Worm (Caenorhabditis elegans): Measurements from ENCODE around the gene F26D11.12.
A peak's percentile ranks its signal among the peaks of the same experiment; 100 is the strongest.

Gene F26D11.12

ce11 chrV:7995878-7996277 is 40.8 kb upstream of the F26D11.12 start, which contains the start of gene Y97E10AR.2:
Y97E10AR.2 (plus strand) TSS chrV:7996178.
- TF ChIP-seq lin-11 (tag; optimal IDR thresholded peaks at IDR 0.05): no peak
- TF ChIP-seq unc-62 (GFP tag; optimal IDR thresholded peaks at IDR 0.05): no peak
- TF ChIP-seq egl-27 (tag; optimal IDR thresholded peaks at IDR 0.05): no peak
- no peak for TF ChIP-seq ztf-4 (tag; optimal IDR thresholded peaks at IDR 0.05)
- no peak for TF ChIP-seq nhr-23 (tag; optimal IDR thresholded peaks at IDR 0.05)
- TF ChIP-seq lin-39 (tag; optimal IDR thresholded peaks at IDR 0.05): no peak
- no peak for TF ChIP-seq mab-5 (tag; optimal IDR thresholded peaks at IDR 0.05)
- TF ChIP-seq ZK546.5 (tag; optimal IDR thresholded peaks at IDR 0.05): no peak
- no peak for TF ChIP-seq nhr-6 (tag; optimal IDR thresholded peaks at IDR 0.05)
- no peak for TF ChIP-seq ztf-1 (GFP tag; conservative IDR thresholded peaks at IDR 0.05)
- no peak for TF ChIP-seq sem-4 (tag; optimal IDR thresholded peaks at IDR 0.05)
- TF ChIP-seq mdl-1 (tag; optimal IDR thresholded peaks at IDR 0.05): no peak
- no peak for TF ChIP-seq dmd-4 (tag; optimal IDR thresholded peaks at IDR 0.05)
- no peak for TF ChIP-seq ceh-82 (tag; optimal IDR thresholded peaks at IDR 0.05)
- no peak for TF ChIP-seq nhr-129 (tag; optimal IDR thresholded peaks at IDR 0.05)
- no peak for TF ChIP-seq ceh-16 (tag; optimal IDR thresholded peaks at IDR 0.05)

- no peak for TF ChIP-seq fos-1 (tag; optimal IDR thresholded peaks at IDR 0.05)
These were observed 40.1 kb upstream of the F26D11.12 start for ce11 chrV:7995165-7995564.

- TF ChIP-seq nhr-129 (tag; optimal IDR thresholded peaks at IDR 0.05) (no peak), ceh-82 (tag; optimal IDR thresholded peaks at IDR 0.05) (no peak), peb-1 (tag; optimal IDR thresholded peaks at IDR 0.05) (no peak), unc-55 (GFP tag; optimal IDR thresholded peaks at IDR 0.05) (no peak), elt-1 (tag; optimal IDR thresholded peaks at IDR 0.05) (no peak), ceh-16 (tag; optimal IDR thresholded peaks at IDR 0.05) (no peak), nhr-21 (tag; optimal IDR thresholded peaks at IDR 0.05) (no peak), ztf-1 (GFP tag; conservative IDR thresholded peaks at IDR 0.05) (no peak), mdl-1 (tag; optimal IDR thresholded peaks at IDR 0.05) (no peak), nhr-23 (tag; optimal IDR thresholded peaks at IDR 0.05) (no peak), lin-39 (tag; optimal IDR thresholded peaks at IDR 0.05) (no peak), zag-1 (tag; optimal IDR thresholded peaks at IDR 0.05) (no peak), C34F6.9 (tag; optimal IDR thresholded peaks at IDR 0.05) (no peak), Y55F3AM.14 (GFP tag; optimal IDR thresholded peaks at IDR 0.05) (no peak), nhr-6 (tag; optimal IDR thresholded peaks at IDR 0.05) (no peak), nhr-11 (tag; optimal IDR thresholded peaks at IDR 0.05) (no peak), lin-13 (GFP tag; optimal IDR thresholded peaks at IDR 0.05) (no peak)
These were observed 39.5 kb upstream of the F26D11.12 start, which contains the start of gene ceh-76 for ce11 chrV:7994570-7994969. ceh-76 (minus strand) TSS chrV:7994670.

- TF ChIP-seq skn-1 (tag; optimal IDR thresholded peaks at IDR 0.05) (no peak), lin-11 (tag; optimal IDR thresholded peaks at IDR 0.05) (no peak), sem-4 (tag; optimal IDR thresholded peaks at IDR 0.05) (no peak)
These were observed 30.7 kb upstream of the F26D11.12 start, which contains the start of gene Y97E10AL.1 for ce11 chrV:7985860-7986259. Y97E10AL.1 (plus strand) TSS chrV:7986160.

- TF ChIP-seq elt-1 (tag; optimal IDR thresholded peaks at IDR 0.05) (no peak), egl-27 (tag; optimal IDR thresholded peaks at IDR 0.05) (no peak), sem-4 (tag; optimal IDR thresholded peaks at IDR 0.05) (no peak), aly-2 (tag; optimal IDR thresholded peaks at IDR 0.05) (no peak), snpc-4 (tag; optimal IDR thresholded peaks at IDR 0.05) (no peak), R02D3.7 (tag; optimal IDR thresholded peaks at IDR 0.05) (no peak), fos-1 (tag; optimal IDR thresholded peaks at IDR 0.05) (peak; percentile 20), Y55F3AM.14 (GFP tag; optimal IDR thresholded peaks at IDR 0.05) (no peak), peb-1 (tag; optimal IDR thresholded peaks at IDR 0.05) (no peak), alr-1 (tag; optimal IDR thresholded peaks at IDR 0.05) (no peak), lin-11 (tag; optimal IDR thresholded peaks at IDR 0.05) (no peak), sma-9 (GFP tag; optimal IDR thresholded peaks at IDR 0.05) (no peak), sma-9 (tag; optimal IDR thresholded peaks at IDR 0.05) (no peak), nhr-21 (tag; optimal IDR thresholded peaks at IDR 0.05) (no peak), mab-5 (tag; optimal IDR thresholded peaks at IDR 0.05) (no peak), blmp-1 (tag; optimal IDR thresholded peaks at IDR 0.05; ENCODE audit: insufficient read depth) (peak; percentile 3), gmeb-1 (tag; optimal IDR thresholded peaks at IDR 0.05) (peak; percentile 54), ceh-16 (tag; optimal IDR thresholded peaks at IDR 0.05) (no peak), nhr-25 (tag; optimal IDR thresholded peaks at IDR 0.05) (peak; percentile 30), lsy-2 (tag; optimal IDR thresholded peaks at IDR 0.05) (peak; percentile 84 to 96), skn-1 (tag; optimal IDR thresholded peaks at IDR 0.05) (no peak), unc-55 (GFP tag; optimal IDR thresholded peaks at IDR 0.05) (peak; percentile 72), unc-62 (GFP tag; optimal IDR thresholded peaks at IDR 0.05) (no peak), nhr-6 (tag; optimal IDR thresholded peaks at IDR 0.05) (no peak), ztf-1 (GFP tag; conservative IDR thresholded peaks at IDR 0.05) (no peak), ztf-4 (tag; optimal IDR thresholded peaks at IDR 0.05) (no peak), nhr-11 (tag; optimal IDR thresholded peaks at IDR 0.05) (no peak), nhr-23 (tag; optimal IDR thresholded peaks at IDR 0.05) (no peak), ztf-11 (tag; optimal IDR thresholded peaks at IDR 0.05) (no peak), elt-3 (tag; optimal IDR thresholded peaks at IDR 0.05) (no peak), ceh-82 (tag; optimal IDR thresholded peaks at IDR 0.05) (no peak), crh-2 (tag; optimal IDR thresholded peaks at IDR 0.05) (peak; percentile 12), mbf-1 (tag; optimal IDR thresholded peaks at IDR 0.05) (no peak), zag-1 (tag; optimal IDR thresholded peaks at IDR 0.05) (no peak), lin-13 (GFP tag; optimal IDR thresholded peaks at IDR 0.05) (no peak)
These were observed 28.4 kb upstream of the F26D11.12 start, which contains the start of the genes natb-1 and abhd-12 for ce11 chrV:7983381-7984052. natb-1 (minus strand) TSS chrV:7983431. abhd-12 (plus strand) TSS chrV:7983879.

All from whole organism, L2 larva.